Fruit fly (Drosophila melanogaster) whole organism, adult: Measurements from ENCODE around the gene eIF1.

Experiments
- CG11617 ChIP-seq: fragments of 200-800 bp; sonication (Bioruptor generic); optimal IDR thresholded peaks from 2 replicates; lab custom pipeline; 2017; ENCODE audit warnings: mild to moderate bottlenecking, missing biosample characterization, missing genetic modification reagents, missing genetic modification characterization
- CG12768 ChIP-seq: fragments of 200-800 bp; sonication (Bioruptor generic); optimal IDR thresholded peaks from 2 replicates; lab custom pipeline; 2017; ENCODE audit warnings: missing biosample characterization, missing genetic modification characterization, mild to moderate bottlenecking, moderate library complexity, missing genetic modification reagents
- CG14711 ChIP-seq: fragments of 200-800 bp; sonication (Bioruptor generic); optimal IDR thresholded peaks from 2 replicates; lab custom pipeline; 2018; ENCODE audit warnings: missing biosample characterization, mild to moderate bottlenecking, missing genetic modification characterization, moderate library complexity
- CG1620 ChIP-seq: fragments of 200-800 bp; sonication (Bioruptor generic); optimal IDR thresholded peaks from 2 replicates; lab custom pipeline; 2016; ENCODE audit warnings: missing biosample characterization, missing genetic modification characterization
- CG33017 ChIP-seq: fragments of 200-800 bp; sonication (Bioruptor generic); optimal IDR thresholded peaks from 2 replicates; lab custom pipeline; 2018; ENCODE audit warnings: missing biosample characterization, mild to moderate bottlenecking, missing genetic modification characterization, moderate library complexity
- CG5204 ChIP-seq: fragments of 200-800 bp; sonication (Bioruptor generic); optimal IDR thresholded peaks from 2 replicates; lab custom pipeline; 2016; ENCODE audit warnings: missing biosample characterization, missing genetic modification characterization
- CG7045 ChIP-seq: fragments of 200-800 bp; sonication (Bioruptor generic); optimal IDR thresholded peaks from 2 replicates; lab custom pipeline; 2017; ENCODE audit warnings: missing biosample characterization, mild to moderate bottlenecking, missing genetic modification characterization
- CG7101 ChIP-seq: fragments of 200-800 bp; sonication (Bioruptor generic); optimal IDR thresholded peaks from 2 replicates; lab custom pipeline; 2018; ENCODE audit warnings: missing biosample characterization, mild to moderate bottlenecking, missing genetic modification characterization, moderate library complexity
- Clk ChIP-seq: fragments of 200-800 bp; sonication (Bioruptor generic); optimal IDR thresholded peaks from 2 replicates; lab custom pipeline; 2017; ENCODE audit warnings: missing biosample characterization, missing genetic modification characterization
- Crg-1 ChIP-seq: fragments of 200-800 bp; sonication (Bioruptor generic); optimal IDR thresholded peaks from 2 replicates; lab custom pipeline; 2016; ENCODE audit warnings: missing biosample characterization, missing genetic modification characterization
- Hr96 ChIP-seq: fragments of 200-800 bp; sonication (Bioruptor generic); optimal IDR thresholded peaks from 2 replicates; lab custom pipeline; 2016; ENCODE audit warnings: missing biosample characterization, missing genetic modification characterization
- Mnt ChIP-seq: fragments of 200-800 bp; sonication (Bioruptor generic); optimal IDR thresholded peaks from 2 replicates; lab custom pipeline; 2016; ENCODE audit warnings: missing biosample characterization, mild to moderate bottlenecking, missing genetic modification characterization
- bab1 ChIP-seq: fragments of 200-800 bp; sonication (Bioruptor generic); optimal IDR thresholded peaks from 3 replicates; lab custom pipeline; 2019; ENCODE audit warnings: missing biosample characterization, mild to moderate bottlenecking, missing genetic modification characterization, moderate library complexity
- cic ChIP-seq: fragments of 200-800 bp; sonication (Bioruptor generic); optimal IDR thresholded peaks from 2 replicates; lab custom pipeline; 2017; ENCODE audit warnings: missing biosample characterization, mild to moderate bottlenecking, missing genetic modification characterization, moderate library complexity
- cnc ChIP-seq, 2 experiments: fragments of >200 bp; optimal IDR thresholded peaks; 2 replicates each; lab custom pipeline; 2017
- kay ChIP-seq: fragments of 200-800 bp; sonication (Bioruptor generic); peaks from one replicate; lab custom pipeline; 2016; ENCODE audit warnings: missing biosample characterization, missing genetic modification characterization, borderline replicate concordance
- ovo ChIP-seq: fragments of 200-800 bp; sonication (Bioruptor generic); optimal IDR thresholded peaks from 2 replicates; lab custom pipeline; 2016; ENCODE audit warnings: missing biosample characterization, missing genetic modification characterization
- pad ChIP-seq: fragments of 200-800 bp; sonication (Bioruptor generic); optimal IDR thresholded peaks from 3 replicates; lab custom pipeline; 2017; ENCODE audit warnings: missing biosample characterization, missing genetic modification characterization, mild to moderate bottlenecking, moderate library complexity, missing genetic modification reagents
- tj ChIP-seq: fragments of 200-800 bp; sonication (Bioruptor generic); optimal IDR thresholded peaks from 3 replicates; lab custom pipeline; 2017; ENCODE audit warnings: missing biosample characterization, mild to moderate bottlenecking, missing genetic modification characterization, moderate library complexity
- toe ChIP-seq: fragments of 200-800 bp; sonication (Bioruptor generic); optimal IDR thresholded peaks from 2 replicates; lab custom pipeline; 2016; ENCODE audit warnings: missing biosample characterization, missing genetic modification characterization

The eIF1 gene

dm6 chr3L:3250922-3251658, 27.9 kb downstream of the eIF1 start:
- peak; percentile 95 for TF ChIP-seq pad (GFP tag; lab: Kevin White, UChicago)
- no peak for TF ChIP-seq toe (GFP tag; lab: Kevin White, UChicago)
- no peak for TF ChIP-seq CG11617 (GFP tag; lab: Kevin White, UChicago)
- TF ChIP-seq CG14711 (tag; lab: Kevin White, UChicago) = no peak
- TF ChIP-seq CG7101 (tag; lab: Kevin White, UChicago) = no peak
- peak; percentile 84 for TF ChIP-seq tj (GFP tag; lab: Kevin White, UChicago)
- peak in 1 of 2 experiments; percentile 15 for TF ChIP-seq cnc (optimal IDR thresholded peaks at IDR 0.05; lab: Kevin White, UChicago)

dm6 chr3L:3251659-3252490, 28.7 kb downstream of the eIF1 start:
- TF ChIP-seq kay (peak; percentile 1), Mnt (GFP tag; lab: Kevin White, UChicago) (no peak)

dm6 chr3L:3252884-3253283, 29.7 kb downstream of the eIF1 start:
- TF ChIP-seq Clk (GFP tag; lab: Kevin White, UChicago) (no peak), CG7101 (tag; lab: Kevin White, UChicago) (no peak), CG1620 (GFP tag; lab: Kevin White, UChicago) (no peak), tj (GFP tag; lab: Kevin White, UChicago) (no peak), Mnt (GFP tag; lab: Kevin White, UChicago) (no peak), kay (no peak), pad (GFP tag; lab: Kevin White, UChicago) (no peak), Hr96 (GFP tag; lab: Kevin White, UChicago) (no peak), CG33017 (tag; lab: Kevin White, UChicago) (no peak), Crg-1 (no peak), CG5204 (GFP tag; lab: Kevin White, UChicago) (no peak), CG12768 (GFP tag; lab: Kevin White, UChicago) (no peak)

- TF ChIP-seq cnc (optimal IDR thresholded peaks at IDR 0.05; lab: Kevin White, UChicago) = no peak
- TF ChIP-seq Hr96 (GFP tag; lab: Kevin White, UChicago) = no peak
- no peak for TF ChIP-seq CG33017 (tag; lab: Kevin White, UChicago)
- no peak for TF ChIP-seq CG5204 (GFP tag; lab: Kevin White, UChicago)
- TF ChIP-seq bab1 (GFP tag; lab: Kevin White, UChicago) = no peak
Measured at dm6 chr3L:3253631-3254030, 30.5 kb downstream of the eIF1 start.

- TF ChIP-seq ovo (GFP tag; lab: Kevin White, UChicago) (no peak), Hr96 (GFP tag; lab: Kevin White, UChicago) (no peak), bab1 (GFP tag; lab: Kevin White, UChicago) (no peak), CG33017 (tag; lab: Kevin White, UChicago) (no peak)
Measured at dm6 chr3L:3257690-3258089, 34.5 kb downstream of the eIF1 start, which contains the start of gene ckd. Gene ckd (plus strand): TSS chr3L:3257878.

dm6 chr3L:3259703-3260102, 36.6 kb downstream of the eIF1 start:
- TF ChIP-seq CG14711 (tag; lab: Kevin White, UChicago) (no peak), tj (GFP tag; lab: Kevin White, UChicago) (no peak), pad (GFP tag; lab: Kevin White, UChicago) (no peak)

dm6 chr3L:3261642-3262041, 38.5 kb downstream of the eIF1 start:
- TF ChIP-seq tj (GFP tag; lab: Kevin White, UChicago) (no peak), CG11617 (GFP tag; lab: Kevin White, UChicago) (no peak), bab1 (GFP tag; lab: Kevin White, UChicago) (no peak), CG7101 (tag; lab: Kevin White, UChicago) (no peak), cic (GFP tag; lab: Kevin White, UChicago) (no peak), kay (no peak), CG14711 (tag; lab: Kevin White, UChicago) (no peak), CG12768 (GFP tag; lab: Kevin White, UChicago) (no peak), toe (GFP tag; lab: Kevin White, UChicago) (no peak), CG5204 (GFP tag; lab: Kevin White, UChicago) (no peak), Crg-1 (no peak), ovo (GFP tag; lab: Kevin White, UChicago) (no peak), CG33017 (tag; lab: Kevin White, UChicago) (no peak), pad (GFP tag; lab: Kevin White, UChicago) (no peak), Clk (GFP tag; lab: Kevin White, UChicago) (no peak), Mnt (GFP tag; lab: Kevin White, UChicago) (no peak), CG1620 (GFP tag; lab: Kevin White, UChicago) (no peak), CG7045 (GFP tag; lab: Kevin White, UChicago) (no peak)
